Worm (Caenorhabditis elegans) whole organism, young adult: ENCODE measurements around the gene nhr-41.

Source experiments
- F23B12.7 ChIP-seq: sonication (generic microtip); optimal IDR thresholded peaks from 2 replicates; lab custom pipeline; 2017; ENCODE audit warnings: missing genetic modification characterization, mild to moderate bottlenecking, missing compliant biosample characterization, antibody characterized with exemption, moderate library complexity; ENCODE audit not compliant: insufficient read depth
- F55B11.4 ChIP-seq: sonication (generic microtip); optimal IDR thresholded peaks from 2 replicates; lab custom pipeline; 2016; ENCODE audit warnings: missing compliant biosample characterization, missing genetic modification characterization, borderline replicate concordance; ENCODE audit not compliant: insufficient read depth
- Y79H2A.3 ChIP-seq: fragments of 200-800 bp; sonication (Bioruptor generic); conservative IDR thresholded peaks from 2 replicates; pipeline ENCODE4 v1.3.6; 2022; ENCODE audit warnings: missing genetic modification reagents, missing genetic modification characterization, missing compliant biosample characterization
- ama-1 ChIP-seq, 3 experiments: fragments of 150-350 bp in 1 of 3; sonication (generic microtip) in 2 of 3; optimal IDR thresholded peaks; 2 replicates each; lab custom pipeline; 2014 to 2018; ENCODE audit warnings: missing biosample characterization in 2 of 3, missing genetic modification characterization in 2 of 3, missing genetic modification reagents in 2 of 3
- cebp-2 ChIP-seq: fragments of 200-800 bp; sonication (Bioruptor generic); IDR thresholded peaks from 2 replicates; pipeline ENCODE4 v1.3.6; 2022; ENCODE audit warnings: missing genetic modification characterization, missing compliant biosample characterization
- ceh-79 ChIP-seq: sonication (generic microtip); optimal IDR thresholded peaks from 2 replicates; lab custom pipeline; 2017; ENCODE audit warnings: mild to moderate bottlenecking, missing genetic modification characterization, missing compliant biosample characterization
- hmg-20 ChIP-seq: fragments of 200-800 bp; sonication (Bioruptor generic); IDR thresholded peaks from 2 replicates; pipeline ENCODE4 v1.3.6; 2022; ENCODE audit warnings: missing genetic modification reagents, missing genetic modification characterization, missing compliant biosample characterization
- lag-1 ChIP-seq: fragments of 200-800 bp; sonication (Bioruptor generic); IDR thresholded peaks from 2 replicates; pipeline ENCODE4 v1.3.6; 2022; ENCODE audit warnings: missing genetic modification reagents, missing genetic modification characterization, missing compliant biosample characterization
- let-526 ChIP-seq: fragments of 200-800 bp; sonication (Bioruptor generic); IDR thresholded peaks from 2 replicates; pipeline ENCODE4 v1.3.6; 2022; ENCODE audit warnings: missing genetic modification reagents, missing genetic modification characterization, missing compliant biosample characterization
- let-607 ChIP-seq, 2 experiments: fragments of 200-800 bp in 1 of 2; sonication (Bioruptor generic) in 1 of 2; sonication (generic microtip) in 1 of 2; optimal IDR thresholded peaks; 2 replicates each; lab custom pipeline; 2016 to 2018; ENCODE audit warnings: mild to moderate bottlenecking in 2 of 2, missing compliant biosample characterization in 2 of 2, missing genetic modification characterization in 2 of 2, moderate library complexity in 2 of 2, missing genotype in 1 of 2
- madf-8 ChIP-seq: fragments of 200-800 bp; sonication (Bioruptor generic); conservative IDR thresholded peaks from 2 replicates; pipeline ENCODE4 v1.3.6; 2022; ENCODE audit warnings: missing genetic modification reagents, missing genetic modification characterization, missing compliant biosample characterization
- rpc-1 ChIP-seq, 2 experiments: fragments of 150-350 bp in 1 of 2; sonication (generic microtip) in 1 of 2; optimal IDR thresholded peaks; 2 replicates each; lab custom pipeline; 2014 to 2018; ENCODE audit warnings: missing biosample characterization in 1 of 2, missing genetic modification characterization in 1 of 2, missing genetic modification reagents in 1 of 2, missing genotype in 1 of 2
- snpc-1.3 ChIP-seq: sonication (generic microtip); optimal IDR thresholded peaks from 2 replicates; lab custom pipeline; 2017; ENCODE audit warnings: missing genetic modification characterization, mild to moderate bottlenecking, missing compliant biosample characterization, antibody characterized with exemption, moderate library complexity, missing genotype, missing genetic modification reagents; ENCODE audit not compliant: insufficient read depth

- TF ChIP-seq let-526 (GFP tag; lab: Robert Waterston, UW) (no peak), Y79H2A.3 (GFP tag; lab: Robert Waterston, UW) (no peak), hmg-20 (GFP tag; lab: Robert Waterston, UW) (no peak), madf-8 (GFP tag; lab: Robert Waterston, UW) (no peak), snpc-1.3 (tag; lab: Kevin White, UChicago) (no peak), lag-1 (GFP tag; lab: Robert Waterston, UW) (no peak), cebp-2 (0 out of 2 replicates have a peak, but pooled peaks have one; percentile 10), F23B12.7 (no peak), ama-1 (optimal IDR thresholded peaks at IDR 0.05; lab: Kevin White, UChicago) (no peak), ama-1 (GFP tag; optimal IDR thresholded peaks at IDR 0.05; lab: Kevin White, UChicago) (no peak), rpc-1 (optimal IDR thresholded peaks at IDR 0.05; lab: Kevin White, UChicago) (no peak), rpc-1 (tag; optimal IDR thresholded peaks at IDR 0.05; lab: Kevin White, UChicago) (no peak), F55B11.4 (tag; lab: Kevin White, UChicago) (no peak), let-607 (tag; optimal IDR thresholded peaks at IDR 0.05; lab: Kevin White, UChicago) (no peak), ceh-79 (tag; lab: Kevin White, UChicago) (no peak)
Measured at ce11 chrIV:1358109-1358508, 27.9 kb upstream of the nhr-41 start.
